Fruit fly (Drosophila melanogaster): Measurements from ENCODE around the gene OtopLa.
A peak's percentile ranks its signal among the peaks of the same experiment; 100 is the strongest.

The OtopLa gene

DNA sequence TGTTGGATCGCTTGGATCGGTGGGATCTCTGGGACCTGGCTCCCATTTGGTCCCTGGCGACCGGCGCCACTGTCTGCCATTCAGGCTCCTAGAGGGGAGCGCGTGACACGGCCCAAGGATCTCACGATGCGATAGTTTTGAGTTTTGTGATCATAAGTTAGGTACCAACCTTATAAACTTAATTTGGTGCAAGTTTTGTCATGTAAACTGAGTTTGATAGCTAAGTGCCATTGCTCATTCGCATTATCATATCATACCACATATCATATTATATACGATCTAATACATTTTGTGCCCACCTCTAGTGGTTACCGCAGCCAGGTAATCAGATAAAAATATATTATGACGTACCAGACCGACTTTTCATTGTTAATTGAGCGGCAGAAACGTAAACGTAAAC, 47.7 kb upstream of the OtopLa start (continued):
- no peak for TF ChIP-seq bsh (GFP tag; optimal IDR thresholded peaks at IDR 0.05)
- TF ChIP-seq pb (GFP tag; optimal IDR thresholded peaks at IDR 0.05) = no peak
- TF ChIP-seq CG2129 (GFP tag; IDR thresholded peaks at IDR 0.05; ENCODE audit: partially characterized antibody) = peak; percentile 57; the same call in 1 of the 2 replicates
- peak; percentile 20; the same call in 1 of the 2 replicates for TF ChIP-seq chm (GFP tag; IDR thresholded peaks at IDR 0.05)
- TF ChIP-seq oc (tag; optimal IDR thresholded peaks at IDR 0.05) = no peak
- no peak for TF ChIP-seq CG14710 (tag; optimal IDR thresholded peaks at IDR 0.05)
- no peak for TF ChIP-seq CG4282 (GFP tag; optimal IDR thresholded peaks at IDR 0.05)
- no peak for TF ChIP-seq CG32772 (GFP tag; IDR thresholded peaks at IDR 0.05)
- no peak for TF ChIP-seq D19B (GFP tag; optimal IDR thresholded peaks at IDR 0.05)
- TF ChIP-seq CG12104 (GFP tag; optimal IDR thresholded peaks at IDR 0.05) = no peak
- TF ChIP-seq Vsx1 (GFP tag; optimal IDR thresholded peaks at IDR 0.05) = no peak
- no peak for TF ChIP-seq Meics (GFP tag; optimal IDR thresholded peaks at IDR 0.05)
- TF ChIP-seq dan (GFP tag; IDR thresholded peaks at IDR 0.05) = no peak
- TF ChIP-seq Six4 (GFP tag; optimal IDR thresholded peaks at IDR 0.05) = no peak
- no peak for TF ChIP-seq Hsf (GFP tag; optimal IDR thresholded peaks at IDR 0.05)
- no peak for TF ChIP-seq CG14014 (GFP tag; IDR thresholded peaks at IDR 0.05)
- TF ChIP-seq CG6689 (GFP tag; IDR thresholded peaks at IDR 0.05) = no peak
- TF ChIP-seq wek (GFP tag; optimal IDR thresholded peaks at IDR 0.05) = no peak
- TF ChIP-seq otp (GFP tag; IDR thresholded peaks at IDR 0.05) = peak; percentile 4; the same call in 1 of the 3 replicates
- TF ChIP-seq ssp (GFP tag; IDR thresholded peaks at IDR 0.05) = no peak
- no peak for TF ChIP-seq fru (optimal IDR thresholded peaks at IDR 0.05)
- TF ChIP-seq CG16779 (GFP tag; IDR thresholded peaks at IDR 0.05) = 0 out of 2 replicates have a peak, but pooled peaks have one; percentile 10
- TF ChIP-seq gsb-n (tag; optimal IDR thresholded peaks at IDR 0.05) = no peak
- no peak for TF ChIP-seq ash1 (GFP tag; optimal IDR thresholded peaks at IDR 0.05)
- no peak for TF ChIP-seq Dip2 (GFP tag; IDR thresholded peaks at IDR 0.05)
- no peak for TF ChIP-seq Fer1 (GFP tag; optimal IDR thresholded peaks at IDR 0.05)
- no peak for TF ChIP-seq CG8478 (optimal IDR thresholded peaks at IDR 0.05)
- no peak for TF ChIP-seq CG3838 (GFP tag; optimal IDR thresholded peaks at IDR 0.05)
- TF ChIP-seq Atf-2 (GFP tag; optimal IDR thresholded peaks at IDR 0.05) = no peak
- no peak for TF ChIP-seq CG7372 (GFP tag; IDR thresholded peaks at IDR 0.05)
- TF ChIP-seq stwl (tag; optimal IDR thresholded peaks at IDR 0.05) = no peak
- no peak for TF ChIP-seq dati (GFP tag; IDR thresholded peaks at IDR 0.05)
- TF ChIP-seq CG4854 (GFP tag; optimal IDR thresholded peaks at IDR 0.05) = no peak
- TF ChIP-seq Oli (tag; optimal IDR thresholded peaks at IDR 0.05) = no peak
- TF ChIP-seq az2 (GFP tag; optimal IDR thresholded peaks at IDR 0.05) = no peak
- no peak for TF ChIP-seq HLH54F (GFP tag; optimal IDR thresholded peaks at IDR 0.05)
- TF ChIP-seq tna (GFP tag; IDR thresholded peaks at IDR 0.05; ENCODE audit: partially characterized antibody) = no peak
- TF ChIP-seq CG11723 (GFP tag; optimal IDR thresholded peaks at IDR 0.05) = no peak
- no peak for TF ChIP-seq CG12391 (tag; optimal IDR thresholded peaks at IDR 0.05)
- no peak for TF ChIP-seq Camta (GFP tag; optimal IDR thresholded peaks at IDR 0.05)
- TF ChIP-seq CG9817 (tag; optimal IDR thresholded peaks at IDR 0.05) = no peak
- no peak for TF ChIP-seq CG4730 (GFP tag; IDR thresholded peaks at IDR 0.05)
- peak in 1 of 3 experiments; percentile 61 for TF ChIP-seq lola (GFP tag; optimal IDR thresholded peaks at IDR 0.05)
- TF ChIP-seq gro (GFP tag; optimal IDR thresholded peaks at IDR 0.05) = no peak
- TF ChIP-seq p53 (GFP tag; optimal IDR thresholded peaks at IDR 0.05) = no peak
- TF ChIP-seq CG34376 (GFP tag; optimal IDR thresholded peaks at IDR 0.05) = no peak
- TF ChIP-seq CG4424 (GFP tag; optimal IDR thresholded peaks at IDR 0.05) = no peak
- no peak for TF ChIP-seq Lhr (GFP tag; optimal IDR thresholded peaks at IDR 0.05)
- TF ChIP-seq CG17829 (tag; optimal IDR thresholded peaks at IDR 0.05) = peak; percentile 84
- no peak for TF ChIP-seq Dfd (GFP tag; optimal IDR thresholded peaks at IDR 0.05)
- TF ChIP-seq Doc2 (GFP tag; IDR thresholded peaks at IDR 0.05) = no peak
- no peak for TF ChIP-seq CG15479 (GFP tag; optimal IDR thresholded peaks at IDR 0.05)
